Worm (Caenorhabditis elegans) whole organism, young adult: Measurements from ENCODE around the gene F20D6.9.

ENCODE experiments used
- F22D6.2 ChIP-seq: sonication (generic microtip); optimal IDR thresholded peaks from 2 replicates; lab custom pipeline; 2016; ENCODE audit warnings: mild to moderate bottlenecking, missing genetic modification characterization, missing compliant biosample characterization
- ceh-91 ChIP-seq: fragments of 200-800 bp; sonication (Bioruptor generic); IDR thresholded peaks from 2 replicates; pipeline ENCODE4 v1.3.6; 2022; ENCODE audit warnings: missing genetic modification reagents, missing genetic modification characterization, missing compliant biosample characterization
- chd-7 ChIP-seq: sonication (generic microtip); optimal IDR thresholded peaks from 2 replicates; lab custom pipeline; 2016; ENCODE audit warnings: mild to moderate bottlenecking, missing genetic modification characterization, moderate library complexity, missing compliant biosample characterization
- nhr-90 ChIP-seq: sonication (generic microtip); optimal IDR thresholded peaks from 2 replicates; lab custom pipeline; 2016; ENCODE audit warnings: missing genotype, mild to moderate bottlenecking, missing genetic modification characterization, missing compliant biosample characterization

ce11 chrV:8188421-8188820 lies 11.2 kb upstream of the F20D6.9 start, which contains the start of gene F20D6.15:
- TF ChIP-seq F22D6.2 (tag; lab: Kevin White, UChicago) = no peak
- TF ChIP-seq chd-7 (tag; lab: Kevin White, UChicago) = no peak
- TF ChIP-seq ceh-91 = no peak
- TF ChIP-seq nhr-90 = no peak
